Fruit fly (Drosophila melanogaster): ENCODE measurements around the gene Cpr66D.

The Cpr66D gene

dm6 chr3L:8689675-8690074 lies 49.4 kb downstream of the Cpr66D start:
- no peak for TF ChIP-seq CG5204 (GFP tag; optimal IDR thresholded peaks at IDR 0.05)
- TF ChIP-seq CG7101 (tag; optimal IDR thresholded peaks at IDR 0.05) = peak; percentile 21

dm6 chr3L:8690630-8691029 lies 50.4 kb downstream of the Cpr66D start:
- TF ChIP-seq kay (GFP tag; ENCODE audit: borderline replicate concordance) = no peak

dm6 chr3L:8691891-8692874 lies 51.9 kb downstream of the Cpr66D start:
- peak; percentile 53 for TF ChIP-seq Hr96 (GFP tag; optimal IDR thresholded peaks at IDR 0.05)
- peak; percentile 85 for TF ChIP-seq cic (GFP tag; optimal IDR thresholded peaks at IDR 0.05)
- peak; percentile 49 for TF ChIP-seq tj (GFP tag; optimal IDR thresholded peaks at IDR 0.05)
- no peak for TF ChIP-seq toe (GFP tag; optimal IDR thresholded peaks at IDR 0.05)
- TF ChIP-seq CG5204 (GFP tag; optimal IDR thresholded peaks at IDR 0.05) = no peak
- peak; percentile 14 for TF ChIP-seq Crg-1 (GFP tag; optimal IDR thresholded peaks at IDR 0.05)
- no peak for TF ChIP-seq cnc (optimal IDR thresholded peaks at IDR 0.05)
- peak; percentile 43 for TF ChIP-seq pad (GFP tag; optimal IDR thresholded peaks at IDR 0.05)
- TF ChIP-seq CG33017 (tag; optimal IDR thresholded peaks at IDR 0.05) = peak; percentile 25
- TF ChIP-seq Mnt (GFP tag; optimal IDR thresholded peaks at IDR 0.05) = peak; percentile 63
- TF ChIP-seq CG11617 (GFP tag; optimal IDR thresholded peaks at IDR 0.05) = peak; percentile 91
- peak; percentile 68 for TF ChIP-seq CG7101 (tag; optimal IDR thresholded peaks at IDR 0.05)
- peak; percentile 86 for TF ChIP-seq bab1 (GFP tag; optimal IDR thresholded peaks at IDR 0.05)
- peak; percentile 54 for TF ChIP-seq CG7045 (GFP tag; optimal IDR thresholded peaks at IDR 0.05)
- no peak for TF ChIP-seq CG1620 (GFP tag; optimal IDR thresholded peaks at IDR 0.05)
- TF ChIP-seq Clk (GFP tag; optimal IDR thresholded peaks at IDR 0.05) = no peak
- peak; percentile 85 for TF ChIP-seq CG12768 (GFP tag; optimal IDR thresholded peaks at IDR 0.05)
- TF ChIP-seq ovo (GFP tag; optimal IDR thresholded peaks at IDR 0.05) = no peak
- TF ChIP-seq CG14711 (tag; optimal IDR thresholded peaks at IDR 0.05) = peak; percentile 56
- peak; percentile 89 for TF ChIP-seq kay (GFP tag; ENCODE audit: borderline replicate concordance)

Measured in whole organism, adult.